Worm (Caenorhabditis elegans) whole organism, mixed stage, embryonic: ENCODE results near the gene CD4.1.

Experiments used
- blmp-1 ChIP-seq: fragments of 150-350 bp; optimal IDR thresholded peaks from 2 replicates; lab custom pipeline; 2014; ENCODE audit warnings: missing biosample characterization, missing genetic modification characterization
- ceh-39 ChIP-seq: fragments of 150-350 bp; optimal IDR thresholded peaks from 2 replicates; lab custom pipeline; 2014; ENCODE audit warnings: missing biosample characterization, missing genetic modification characterization
- lin-13 ChIP-seq: fragments of 150-350 bp; optimal IDR thresholded peaks from 2 replicates; lab custom pipeline; 2014; ENCODE audit warnings: missing biosample characterization, missing genetic modification characterization
- sem-2 ChIP-seq: fragments of 200-800 bp; sonication (Bioruptor generic); optimal IDR thresholded peaks from 2 replicates; lab custom pipeline; 2018; ENCODE audit warnings: mild to moderate bottlenecking, missing genetic modification characterization, missing compliant biosample characterization

DNA sequence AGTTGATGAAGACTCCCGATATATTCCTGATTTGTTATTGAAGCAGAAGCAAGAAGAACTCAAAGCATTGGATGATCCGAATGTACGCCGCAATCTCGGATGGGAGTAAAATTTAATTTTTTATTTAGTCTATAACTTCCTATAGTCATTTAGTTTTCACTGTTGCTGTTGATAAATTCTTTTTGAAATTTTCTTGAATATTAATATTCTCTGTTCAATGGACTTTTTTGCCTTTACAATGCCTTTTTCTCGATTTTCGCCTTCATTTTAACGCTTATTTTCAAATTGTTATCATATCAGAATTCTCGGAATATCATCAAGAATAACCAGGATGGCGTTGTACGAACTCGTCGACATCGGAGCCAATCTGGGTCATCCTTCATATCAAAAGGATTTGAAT lies 12.0 kb upstream of the CD4.1 start, which contains the start of gene crn-2:
- TF ChIP-seq sem-2 (GFP tag; lab: Kevin White, UChicago): no peak
- no peak for TF ChIP-seq lin-13 (tag; lab: Kevin White, UChicago)
- TF ChIP-seq ceh-39 (tag; lab: Kevin White, UChicago): no peak
- no peak for TF ChIP-seq blmp-1
